Worm (Caenorhabditis elegans): ENCODE measurements around the gene K03H1.12.

The K03H1.12 gene

DNA sequence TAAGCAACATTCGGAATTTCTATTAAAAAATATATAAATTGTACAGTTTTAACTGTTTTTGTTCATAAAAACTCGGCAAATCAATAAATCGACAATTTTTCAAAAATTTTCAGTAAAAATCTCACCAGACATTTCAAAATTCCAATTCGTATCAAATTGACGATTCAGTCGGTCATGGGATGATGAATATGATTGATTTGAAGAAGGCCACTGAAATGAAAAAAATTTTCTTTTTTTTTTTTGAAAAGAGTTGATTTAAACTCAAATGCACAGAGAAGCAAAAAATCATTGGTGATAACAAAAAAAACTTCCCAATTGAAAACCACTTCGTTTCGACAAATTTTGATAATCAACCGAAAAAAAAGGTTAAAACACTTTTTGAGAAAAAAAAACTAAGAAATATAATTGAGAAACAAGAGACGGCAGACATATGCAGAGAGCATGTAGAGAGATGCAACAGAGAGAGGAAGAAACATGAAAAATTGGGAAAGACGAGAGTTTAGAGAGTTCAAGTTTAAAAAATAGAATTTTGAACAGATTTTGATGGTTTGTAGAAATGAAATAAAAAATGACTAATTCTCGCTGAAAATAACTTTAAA is 37.6 kb upstream of the K03H1.12 start (continued):
- TF ChIP-seq lsy-2 (tag; optimal IDR thresholded peaks at IDR 0.05) (peak in 1 of 2 experiments; percentile 1), Y75B8A.6 (GFP tag; IDR thresholded peaks at IDR 0.05) (no peak)

- TF ChIP-seq hmg-1.1 (GFP tag; IDR thresholded peaks at IDR 0.05) (0 out of 2 replicates have a peak, but pooled peaks have one; percentile 51), mep-1 (tag; optimal IDR thresholded peaks at IDR 0.05) (peak; percentile 45), R02D3.7 (tag; optimal IDR thresholded peaks at IDR 0.05) (no peak), madf-5 (GFP tag; IDR thresholded peaks at IDR 0.05) (no peak), daf-19 (GFP tag; conservative IDR thresholded peaks at IDR 0.05) (no peak), lim-7 (GFP tag; IDR thresholded peaks at IDR 0.05) (no peak), mdl-1 (tag; optimal IDR thresholded peaks at IDR 0.05) (peak in 1 of 2 experiments; percentile 36), lin-15B (tag; optimal IDR thresholded peaks at IDR 0.05) (no peak), F49E8.2 (tag; optimal IDR thresholded peaks at IDR 0.05; ENCODE audit: borderline replicate concordance) (no peak), ZK337.2 (GFP tag; IDR thresholded peaks at IDR 0.05) (no peak), unc-62 (GFP tag; optimal IDR thresholded peaks at IDR 0.05 in 1 of 2) (peak in 1 of 2 experiments; percentile 95), unc-62 (tag; optimal IDR thresholded peaks at IDR 0.05) (no peak), T20F7.1 (GFP tag; optimal IDR thresholded peaks at IDR 0.05) (no peak), hif-1 (tag; optimal IDR thresholded peaks at IDR 0.05) (peak in 1 of 2 experiments; percentile 11), F37D6.2 (tag; optimal IDR thresholded peaks at IDR 0.05) (no peak), nhr-42 (GFP tag; IDR thresholded peaks at IDR 0.05) (no peak), hlh-30 (tag; optimal IDR thresholded peaks at IDR 0.05; ENCODE audit: insufficient read depth) (peak; percentile 80), rbr-2 (tag; optimal IDR thresholded peaks at IDR 0.05) (peak; percentile 47), ces-1 (GFP tag; optimal IDR thresholded peaks at IDR 0.05) (peak; percentile 73), ceh-82 (tag; optimal IDR thresholded peaks at IDR 0.05) (no peak), zfp-3 (GFP tag; conservative IDR thresholded peaks at IDR 0.05) (no peak), nhr-6 (tag; optimal IDR thresholded peaks at IDR 0.05) (no peak), Y48G9A.11 (GFP tag; IDR thresholded peaks at IDR 0.05) (no peak), ctbp-1 (GFP tag; IDR thresholded peaks at IDR 0.05) (0 out of 2 replicates have a peak, but pooled peaks have one; percentile 44), aha-1 (tag) (peak; percentile 90), hlh-11 (tag; optimal IDR thresholded peaks at IDR 0.05) (peak; percentile 19), lsy-2 (tag; optimal IDR thresholded peaks at IDR 0.05) (peak in 1 of 2 experiments; percentile 1), set-16 (GFP tag; IDR thresholded peaks at IDR 0.05) (0 out of 2 replicates have a peak, but pooled peaks have one; percentile 17), daf-16 (GFP tag; optimal IDR thresholded peaks at IDR 0.05) (no peak), daf-16 (tag; optimal IDR thresholded peaks at IDR 0.05) (no peak), dmd-6 (GFP tag; IDR thresholded peaks at IDR 0.05) (0 out of 2 replicates have a peak, but pooled peaks have one; percentile 21), Y5F2A.4 (GFP tag; optimal IDR thresholded peaks at IDR 0.05) (no peak), fkh-10 (GFP tag; optimal IDR thresholded peaks at IDR 0.05) (peak; percentile 83)
Measured at ce11 chrIII:9905307-9905706, 36.1 kb upstream of the K03H1.12 start.

- TF ChIP-seq fos-1 (tag; optimal IDR thresholded peaks at IDR 0.05): no peak
- peak; percentile 22 for TF ChIP-seq mes-2 (tag; optimal IDR thresholded peaks at IDR 0.05; ENCODE audit: poor library complexity, severe bottlenecking)
- TF ChIP-seq hif-1 (tag; optimal IDR thresholded peaks at IDR 0.05): no peak
- TF ChIP-seq unc-62 (GFP tag; optimal IDR thresholded peaks at IDR 0.05 in 1 of 2): peak in 1 of 2 experiments; percentile 23
- TF ChIP-seq unc-62 (tag; optimal IDR thresholded peaks at IDR 0.05): no peak
- TF ChIP-seq nhr-28 (tag; optimal IDR thresholded peaks at IDR 0.05): peak; percentile 37
- no peak for TF ChIP-seq madf-9 (GFP tag; conservative IDR thresholded peaks at IDR 0.05)
- TF ChIP-seq unc-39 (tag; optimal IDR thresholded peaks at IDR 0.05): no peak
- TF ChIP-seq ztf-11 (tag; optimal IDR thresholded peaks at IDR 0.05): no peak
Measured at ce11 chrIII:9907574-9907973, 33.9 kb upstream of the K03H1.12 start.

Measured in whole organism, L4 larva.